Worm (Caenorhabditis elegans) whole organism, L3 larva: ENCODE measurements around the gene C42C1.8.

ENCODE experiments used
- aly-2 ChIP-seq: fragments of 150-350 bp; optimal IDR thresholded peaks from 2 replicates; lab custom pipeline; 2014; ENCODE audit warnings: missing biosample characterization, missing genetic modification characterization
- elt-1 ChIP-seq: fragments of 150-350 bp; optimal IDR thresholded peaks from 2 replicates; lab custom pipeline; 2014; ENCODE audit warnings: missing biosample characterization, missing genetic modification characterization
- fkh-10 ChIP-seq: sonication (generic microtip); optimal IDR thresholded peaks from 2 replicates; lab custom pipeline; 2017; ENCODE audit warnings: missing biosample characterization, missing genetic modification reagents, missing genetic modification characterization
- fos-1 ChIP-seq: fragments of 150-350 bp; optimal IDR thresholded peaks from 2 replicates; lab custom pipeline; 2014; ENCODE audit warnings: missing biosample characterization, missing genetic modification characterization
- lin-15B ChIP-seq: fragments of 150-350 bp; optimal IDR thresholded peaks from 2 replicates; lab custom pipeline; 2014; ENCODE audit warnings: missing biosample characterization, missing genetic modification characterization
- lin-39 ChIP-seq: fragments of 150-350 bp; optimal IDR thresholded peaks from 2 replicates; lab custom pipeline; 2018; ENCODE audit warnings: missing biosample characterization, missing genetic modification reagents, missing genetic modification characterization
- lsy-12 ChIP-seq: sonication (generic microtip); optimal IDR thresholded peaks from 2 replicates; lab custom pipeline; 2016; ENCODE audit warnings: mild to moderate bottlenecking, missing genetic modification characterization, missing compliant biosample characterization
- nhr-12 ChIP-seq: fragments of 150-350 bp; optimal IDR thresholded peaks from 2 replicates; lab custom pipeline; 2014; ENCODE audit warnings: missing biosample characterization, missing genetic modification characterization
- nhr-237 ChIP-seq: fragments of 150-350 bp; optimal IDR thresholded peaks from 2 replicates; lab custom pipeline; 2014; ENCODE audit warnings: missing biosample characterization, missing genetic modification characterization
- nhr-25 ChIP-seq: sonication (generic microtip); optimal IDR thresholded peaks from 2 replicates; lab custom pipeline; 2017; ENCODE audit warnings: missing biosample characterization, missing genetic modification characterization
- nhr-76 ChIP-seq: fragments of 150-350 bp; sonication (generic microtip); optimal IDR thresholded peaks from 5 replicates; lab custom pipeline; 2014; ENCODE audit warnings: missing biosample characterization, missing genetic modification characterization
- pha-4 ChIP-seq: fragments of 150-350 bp; optimal IDR thresholded peaks from 2 replicates; lab custom pipeline; 2014; ENCODE audit warnings: missing biosample characterization, missing genetic modification reagents, missing genetic modification characterization
- skn-1 ChIP-seq: fragments of 150-350 bp; optimal IDR thresholded peaks from 2 replicates; lab custom pipeline; 2014; ENCODE audit warnings: missing biosample characterization, missing genetic modification characterization
- unc-62 ChIP-seq: fragments of 150-350 bp; sonication (generic microtip); optimal IDR thresholded peaks from 4 replicates; lab custom pipeline; 2014; ENCODE audit warnings: missing biosample characterization, missing genetic modification reagents, missing genetic modification characterization

- TF ChIP-seq nhr-12 (tag; lab: Kevin White, UChicago) (no peak), nhr-25 (tag; lab: Kevin White, UChicago) (no peak), aly-2 (tag; lab: Kevin White, UChicago) (no peak), fos-1 (tag; lab: Kevin White, UChicago) (no peak), nhr-237 (no peak), pha-4 (tag; lab: Kevin White, UChicago) (no peak), fkh-10 (GFP tag; lab: Kevin White, UChicago) (no peak), skn-1 (tag; lab: Kevin White, UChicago) (no peak), elt-1 (tag; lab: Kevin White, UChicago) (peak; percentile 36), lin-15B (tag; lab: Kevin White, UChicago) (no peak), nhr-76 (tag; lab: Kevin White, UChicago) (no peak), unc-62 (GFP tag; lab: Kevin White, UChicago) (no peak), lsy-12 (tag; lab: Kevin White, UChicago) (no peak), lin-39 (tag; lab: Kevin White, UChicago) (no peak)
Measured at ce11 chrIV:12334142-12334541, 43.3 kb downstream of the C42C1.8 start.
